In genomic region chrII:7374143-7374542, ce11 we compare ENCODE assay signal across 8 worm cellular contexts.
TF ChIP-seq lines count a peak whose summit lies in the region.

Gene mtch-1 (minus strand): TSS chrII:7374166.
Gene rpb-4 (plus strand): TSS chrII:7374495.

TF ChIP-seq in whole organism, L1 larva, 84 proteins besides CTCF, POLR2A, EP300 and RAD21 (continues in another document):
- TF ChIP-seq snu-23 (GFP tag; optimal IDR thresholded peaks at IDR 0.05; lab: Kevin White, UChicago) (peak; percentile 43), efl-3 (GFP tag; optimal IDR thresholded peaks at IDR 0.05; lab: Kevin White, UChicago) (no peak), rnt-1 (tag; optimal IDR thresholded peaks at IDR 0.05; lab: Kevin White, UChicago) (peak; percentile 22), ceh-8 (GFP tag; optimal IDR thresholded peaks at IDR 0.05; lab: Kevin White, UChicago) (no peak), sptf-1 (tag; optimal IDR thresholded peaks at IDR 0.05; lab: Kevin White, UChicago) (no peak), nhr-28 (tag; optimal IDR thresholded peaks at IDR 0.05; lab: Kevin White, UChicago) (no peak), snpc-4 (tag; optimal IDR thresholded peaks at IDR 0.05; lab: Kevin White, UChicago) (peak; percentile 4), egl-13 (tag; optimal IDR thresholded peaks at IDR 0.05; lab: Kevin White, UChicago) (no peak), tbx-2 (tag; optimal IDR thresholded peaks at IDR 0.05; lab: Kevin White, UChicago) (no peak), sup-37 (GFP tag; optimal IDR thresholded peaks at IDR 0.05; lab: Kevin White, UChicago) (no peak), lin-14 (GFP tag; optimal IDR thresholded peaks at IDR 0.05; lab: Kevin White, UChicago) (peak; percentile 35), unc-30 (tag; optimal IDR thresholded peaks at IDR 0.05; lab: Kevin White, UChicago) (no peak)

TF ChIP-seq in whole organism, L2 larva, 48 proteins besides CTCF, POLR2A, EP300 and RAD21 (continues in another document):
- no peak for TF ChIP-seq mdl-1 (tag; optimal IDR thresholded peaks at IDR 0.05; lab: Kevin White, UChicago)
- TF ChIP-seq ztf-4 (tag; optimal IDR thresholded peaks at IDR 0.05; lab: Kevin White, UChicago) = no peak
- peak; percentile 6 for TF ChIP-seq sma-9 (GFP tag; optimal IDR thresholded peaks at IDR 0.05; lab: Kevin White, UChicago)
- TF ChIP-seq sma-9 (tag; optimal IDR thresholded peaks at IDR 0.05; lab: Kevin White, UChicago) = no peak
- TF ChIP-seq unc-55 (GFP tag; optimal IDR thresholded peaks at IDR 0.05; lab: Kevin White, UChicago) = peak; percentile 71
- TF ChIP-seq sma-3 (GFP tag; optimal IDR thresholded peaks at IDR 0.05; lab: Kevin White, UChicago) = peak; percentile 18
- TF ChIP-seq fos-1 (tag; optimal IDR thresholded peaks at IDR 0.05; lab: Kevin White, UChicago) = peak; percentile 26
- peak; percentile 24 for TF ChIP-seq lin-13 (GFP tag; optimal IDR thresholded peaks at IDR 0.05; lab: Kevin White, UChicago)
- TF ChIP-seq C34F6.9 (tag; optimal IDR thresholded peaks at IDR 0.05; lab: Kevin White, UChicago) = peak; percentile 54
- TF ChIP-seq nhr-129 (tag; optimal IDR thresholded peaks at IDR 0.05; lab: Kevin White, UChicago) = peak; percentile 67
- TF ChIP-seq crh-2 (tag; optimal IDR thresholded peaks at IDR 0.05; lab: Kevin White, UChicago) = peak; percentile 29
- no peak for TF ChIP-seq elt-1 (tag; optimal IDR thresholded peaks at IDR 0.05; lab: Kevin White, UChicago)

TF ChIP-seq in whole organism, L3 larva, 47 proteins besides CTCF, POLR2A, EP300 and RAD21 (continues in another document):
- TF ChIP-seq elt-3 (tag; optimal IDR thresholded peaks at IDR 0.05; lab: Kevin White, UChicago) (no peak), egl-27 (tag; optimal IDR thresholded peaks at IDR 0.05; lab: Kevin White, UChicago) (no peak), jun-1 (tag; optimal IDR thresholded peaks at IDR 0.05; lab: Kevin White, UChicago) (no peak), unc-39 (tag; optimal IDR thresholded peaks at IDR 0.05; lab: Kevin White, UChicago) (no peak), lin-39 (tag; optimal IDR thresholded peaks at IDR 0.05; lab: Kevin White, UChicago) (no peak), egl-5 (tag; optimal IDR thresholded peaks at IDR 0.05; lab: Kevin White, UChicago) (peak; percentile 23), ztf-4 (tag; optimal IDR thresholded peaks at IDR 0.05; lab: Kevin White, UChicago) (no peak), ztf-11 (tag; optimal IDR thresholded peaks at IDR 0.05; lab: Kevin White, UChicago) (no peak), hmg-11 (tag; optimal IDR thresholded peaks at IDR 0.05; lab: Kevin White, UChicago) (peak; percentile 38), mml-1 (tag; optimal IDR thresholded peaks at IDR 0.05; lab: Kevin White, UChicago) (no peak), nhr-67 (tag; optimal IDR thresholded peaks at IDR 0.05; lab: Kevin White, UChicago) (no peak), ZK546.5 (tag; optimal IDR thresholded peaks at IDR 0.05; lab: Kevin White, UChicago) (no peak)

TF ChIP-seq in whole organism, L4 larva, 104 proteins besides CTCF, POLR2A, EP300 and RAD21 (continues in another document):
- TF ChIP-seq ces-1 (GFP tag; optimal IDR thresholded peaks at IDR 0.05; lab: Kevin White, UChicago) = no peak
- TF ChIP-seq skn-1 (tag; optimal IDR thresholded peaks at IDR 0.05; lab: Kevin White, UChicago) = no peak
- no peak for TF ChIP-seq duxl-1 (tag; optimal IDR thresholded peaks at IDR 0.05; lab: Kevin White, UChicago; ENCODE audit: poor library complexity)
- TF ChIP-seq mdt-29 (GFP tag; IDR thresholded peaks at IDR 0.05; lab: Robert Waterston, UW) = no peak
- no peak for TF ChIP-seq nhr-41 (GFP tag; IDR thresholded peaks at IDR 0.05; lab: Robert Waterston, UW)
- no peak for TF ChIP-seq dmd-8 (GFP tag; IDR thresholded peaks at IDR 0.05; lab: Robert Waterston, UW)
- no peak for TF ChIP-seq ZK337.2 (GFP tag; IDR thresholded peaks at IDR 0.05; lab: Robert Waterston, UW)
- no peak for TF ChIP-seq ceh-82 (tag; optimal IDR thresholded peaks at IDR 0.05; lab: Kevin White, UChicago)
- no peak for TF ChIP-seq ztf-11 (tag; optimal IDR thresholded peaks at IDR 0.05; lab: Kevin White, UChicago)
- TF ChIP-seq snpc-4 (tag; optimal IDR thresholded peaks at IDR 0.05; lab: Kevin White, UChicago) = no peak
- TF ChIP-seq F10B5.3 (tag; optimal IDR thresholded peaks at IDR 0.05; lab: Kevin White, UChicago) = no peak
- no peak for TF ChIP-seq lim-7 (GFP tag; IDR thresholded peaks at IDR 0.05; lab: Robert Waterston, UW)
- TF ChIP-seq arid-1 (GFP tag; conservative IDR thresholded peaks at IDR 0.05; lab: Robert Waterston, UW) = no peak

TF ChIP-seq in whole organism, late embryonic, 69 proteins besides CTCF, POLR2A, EP300 and RAD21:
- TF ChIP-seq ceh-31 (tag; optimal IDR thresholded peaks at IDR 0.05; lab: Kevin White, UChicago) (no peak), dve-1 (tag; optimal IDR thresholded peaks at IDR 0.05; lab: Kevin White, UChicago) (peak; percentile 1), nfya-1 (tag; optimal IDR thresholded peaks at IDR 0.05; lab: Kevin White, UChicago) (peak; percentile 33)

TF ChIP-seq in whole organism, midembryonic, 9 proteins besides CTCF, POLR2A, EP300 and RAD21:
- no peak for TF ChIP-seq ztf-29 (GFP tag; IDR thresholded peaks at IDR 0.05; lab: Robert Waterston, UW)
- TF ChIP-seq med-1 (GFP tag; optimal IDR thresholded peaks at IDR 0.05; lab: Kevin White, UChicago; ENCODE audit: insufficient read depth) = peak; percentile 11

TF ChIP-seq in whole organism, mixed stage, embryonic, 35 proteins besides CTCF, POLR2A, EP300 and RAD21:
- no peak for TF ChIP-seq zip-8 (tag; optimal IDR thresholded peaks at IDR 0.05; lab: Kevin White, UChicago)
- no peak for TF ChIP-seq snpc-4 (tag; optimal IDR thresholded peaks at IDR 0.05; lab: Kevin White, UChicago)
- no peak for TF ChIP-seq unc-120 (tag; optimal IDR thresholded peaks at IDR 0.05; lab: Kevin White, UChicago; ENCODE audit: poor library complexity, severe bottlenecking)
- no peak for TF ChIP-seq ham-2 (GFP tag; optimal IDR thresholded peaks at IDR 0.05; lab: Kevin White, UChicago)
- no peak for TF ChIP-seq elt-3 (tag; optimal IDR thresholded peaks at IDR 0.05; lab: Kevin White, UChicago)
- peak; percentile 3 for TF ChIP-seq ces-1 (GFP tag; optimal IDR thresholded peaks at IDR 0.05; lab: Kevin White, UChicago)
- TF ChIP-seq mep-1 (tag; optimal IDR thresholded peaks at IDR 0.05; lab: Kevin White, UChicago) = peak; percentile 58
- TF ChIP-seq ztf-11 (tag; optimal IDR thresholded peaks at IDR 0.05; lab: Kevin White, UChicago) = no peak
- TF ChIP-seq elt-1 (tag; optimal IDR thresholded peaks at IDR 0.05; lab: Kevin White, UChicago; ENCODE audit: borderline replicate concordance, insufficient read depth) = no peak
- peak; percentile 21 for TF ChIP-seq hlh-1 (tag; optimal IDR thresholded peaks at IDR 0.05; lab: Kevin White, UChicago)
- TF ChIP-seq flh-1 (GFP tag; optimal IDR thresholded peaks at IDR 0.05; lab: Kevin White, UChicago) = no peak
- TF ChIP-seq lsy-2 (tag; optimal IDR thresholded peaks at IDR 0.05; lab: Kevin White, UChicago) = peak; percentile 29
- no peak for TF ChIP-seq cnd-1 (tag; optimal IDR thresholded peaks at IDR 0.05; lab: Kevin White, UChicago)
- no peak for TF ChIP-seq ceh-43 (GFP tag; optimal IDR thresholded peaks at IDR 0.05; lab: Kevin White, UChicago)

TF ChIP-seq in whole organism, young adult, 124 proteins besides CTCF, POLR2A, EP300 and RAD21:
- peak; percentile 13 for TF ChIP-seq attf-5 (GFP tag; optimal IDR thresholded peaks at IDR 0.05; lab: Kevin White, UChicago)
- peak; percentile 33 for TF ChIP-seq F23B12.7 (tag; optimal IDR thresholded peaks at IDR 0.05; lab: Kevin White, UChicago; ENCODE audit: insufficient read depth)
- no peak for TF ChIP-seq B0261.1 (tag; optimal IDR thresholded peaks at IDR 0.05; lab: Kevin White, UChicago)
- TF ChIP-seq rpc-1 (optimal IDR thresholded peaks at IDR 0.05; lab: Kevin White, UChicago) = peak; percentile 11
- no peak for TF ChIP-seq rpc-1 (tag; optimal IDR thresholded peaks at IDR 0.05; lab: Kevin White, UChicago)
- TF ChIP-seq athp-1 (tag; optimal IDR thresholded peaks at IDR 0.05; lab: Kevin White, UChicago) = no peak
- peak; percentile 19 for TF ChIP-seq nhr-80 (tag; optimal IDR thresholded peaks at IDR 0.05; lab: Kevin White, UChicago)
- TF ChIP-seq snpc-3.4 (tag; optimal IDR thresholded peaks at IDR 0.05; lab: Kevin White, UChicago) = peak; percentile 23
- TF ChIP-seq snpc-4 (GFP tag; optimal IDR thresholded peaks at IDR 0.05; lab: Kevin White, UChicago) = peak; percentile 39
- peak in 1 of 4 experiments; percentile 34 for TF ChIP-seq snpc-4 (tag; optimal IDR thresholded peaks at IDR 0.05; lab: Kevin White, UChicago)
- TF ChIP-seq ztf-18 (tag; optimal IDR thresholded peaks at IDR 0.05; lab: Kevin White, UChicago) = peak; percentile 12
- peak; percentile 44 for TF ChIP-seq snpc-1.1 (tag; optimal IDR thresholded peaks at IDR 0.05; lab: Kevin White, UChicago; ENCODE audit: insufficient read depth)
